Fruit fly (Drosophila melanogaster): ENCODE data around the gene CG32987.

Gene CG32987

dm6 chr2L:8860767-8861166 lies 2.8 kb upstream of the CG32987 start (continued):
- TF ChIP-seq CG3847 (GFP tag; IDR thresholded peaks at IDR 0.05), result 0 out of 2 replicates have a peak, but pooled peaks have one; percentile 36
- TF ChIP-seq yki (optimal IDR thresholded peaks at IDR 0.05), result no peak
- TF ChIP-seq CG4854 (GFP tag; optimal IDR thresholded peaks at IDR 0.05), result no peak
- TF ChIP-seq CG31441 (GFP tag; IDR thresholded peaks at IDR 0.05), result peak; percentile 78
- TF ChIP-seq Kr (GFP tag; optimal IDR thresholded peaks at IDR 0.05), result no peak
- peak; percentile 63 for TF ChIP-seq CG30403 (GFP tag; optimal IDR thresholded peaks at IDR 0.05)
- peak; percentile 84 for TF ChIP-seq dmrt11E (tag; optimal IDR thresholded peaks at IDR 0.05)
- TF ChIP-seq nau (GFP tag; optimal IDR thresholded peaks at IDR 0.05), result peak; percentile 64
- peak; percentile 18 for TF ChIP-seq CG13624 (GFP tag; optimal IDR thresholded peaks at IDR 0.05)
- no peak for TF ChIP-seq br (optimal IDR thresholded peaks at IDR 0.05)
- no peak for TF ChIP-seq prd (optimal IDR thresholded peaks at IDR 0.05)
- TF ChIP-seq prd (GFP tag; IDR thresholded peaks at IDR 0.05), result peak; percentile 87
- TF ChIP-seq dan (GFP tag; IDR thresholded peaks at IDR 0.05), result 0 out of 2 replicates have a peak, but pooled peaks have one; percentile 28
- no peak for TF ChIP-seq C15 (GFP tag; IDR thresholded peaks at IDR 0.05)
- TF ChIP-seq hb (GFP tag; IDR thresholded peaks at IDR 0.05; ENCODE audit: partially characterized antibody), result no peak
- no peak for TF ChIP-seq HLH54F (GFP tag; optimal IDR thresholded peaks at IDR 0.05)
- TF ChIP-seq HLH3B (GFP tag; IDR thresholded peaks at IDR 0.05), result peak; percentile 81
- no peak for TF ChIP-seq D19B (GFP tag; optimal IDR thresholded peaks at IDR 0.05)
- TF ChIP-seq CG7928 (GFP tag; optimal IDR thresholded peaks at IDR 0.05), result no peak
- no peak for TF ChIP-seq wek (GFP tag; optimal IDR thresholded peaks at IDR 0.05)
- no peak for TF ChIP-seq gsb (GFP tag; IDR thresholded peaks at IDR 0.05)
- TF ChIP-seq wdn (GFP tag; IDR thresholded peaks at IDR 0.05), result peak; percentile 15; the same call in 1 of the 2 replicates
- no peak for TF ChIP-seq CG9797 (GFP tag; optimal IDR thresholded peaks at IDR 0.05)
- peak; percentile 27 for TF ChIP-seq CG12942 (GFP tag; optimal IDR thresholded peaks at IDR 0.05)
- TF ChIP-seq da (GFP tag; optimal IDR thresholded peaks at IDR 0.05), result no peak
- no peak for TF ChIP-seq CG3065 (GFP tag; optimal IDR thresholded peaks at IDR 0.05)
- peak; percentile 56 for TF ChIP-seq Abd-B (GFP tag; optimal IDR thresholded peaks at IDR 0.05)
- TF ChIP-seq Blimp-1 (GFP tag; optimal IDR thresholded peaks at IDR 0.05), result peak; percentile 81
- no peak for TF ChIP-seq corto (GFP tag; optimal IDR thresholded peaks at IDR 0.05)
- TF ChIP-seq CG7271 (tag; optimal IDR thresholded peaks at IDR 0.05), result no peak
- no peak for TF ChIP-seq Adf1 (GFP tag; IDR thresholded peaks at IDR 0.05)
- TF ChIP-seq hkb (optimal IDR thresholded peaks at IDR 0.05), result no peak
- TF ChIP-seq hkb (GFP tag; IDR thresholded peaks at IDR 0.05), result peak; percentile 81
- peak; percentile 85 for TF ChIP-seq CG18262 (tag; optimal IDR thresholded peaks at IDR 0.05)
- peak; percentile 65 for TF ChIP-seq CG8924 (tag; optimal IDR thresholded peaks at IDR 0.05)
- TF ChIP-seq oc (tag; optimal IDR thresholded peaks at IDR 0.05), result peak; percentile 48
- peak; percentile 10 for TF ChIP-seq CG11723 (GFP tag; optimal IDR thresholded peaks at IDR 0.05)
- peak; percentile 35 for TF ChIP-seq Nf-YC (tag; optimal IDR thresholded peaks at IDR 0.05)
- peak; percentile 38 for TF ChIP-seq lilli (GFP tag; optimal IDR thresholded peaks at IDR 0.05)
- peak; percentile 57; the same call in 1 of the 2 replicates for TF ChIP-seq Rfx (GFP tag; IDR thresholded peaks at IDR 0.05)
- no peak for TF ChIP-seq Hmx (GFP tag; optimal IDR thresholded peaks at IDR 0.05)
- TF ChIP-seq exex (tag; optimal IDR thresholded peaks at IDR 0.05), result peak; percentile 1
- no peak for TF ChIP-seq h (optimal IDR thresholded peaks at IDR 0.05)
- TF ChIP-seq ERR (GFP tag; optimal IDR thresholded peaks at IDR 0.05), result no peak
- peak; percentile 84 for TF ChIP-seq row (GFP tag; IDR thresholded peaks at IDR 0.05)
- peak; percentile 72 for TF ChIP-seq sisA (GFP tag; IDR thresholded peaks at IDR 0.05)
- no peak for TF ChIP-seq Sin3A (optimal IDR thresholded peaks at IDR 0.05)
- TF ChIP-seq eve (GFP tag; optimal IDR thresholded peaks at IDR 0.05), result peak in 1 of 2 experiments; percentile 77
- peak; percentile 59; the same call in 1 of the 2 replicates for TF ChIP-seq wor (GFP tag; IDR thresholded peaks at IDR 0.05)
- TF ChIP-seq CG3407 (GFP tag; optimal IDR thresholded peaks at IDR 0.05), result peak; percentile 43
- TF ChIP-seq pho (GFP tag; optimal IDR thresholded peaks at IDR 0.05), result no peak
- TF ChIP-seq Rx (GFP tag; IDR thresholded peaks at IDR 0.05), result peak; percentile 50; the same call in 1 of the 2 replicates
- no peak; the same call in 1 of the 2 replicates for TF ChIP-seq CG8765 (GFP tag; IDR thresholded peaks at IDR 0.05)
- TF ChIP-seq CG7372 (GFP tag; IDR thresholded peaks at IDR 0.05), result peak; percentile 51; the same call in 1 of the 2 replicates

Data from whole organism, embryonic.